Worm (Caenorhabditis elegans) whole organism, L1 larva: ENCODE measurements around the gene ZC190.5.
"Not testable (repeated sequence)": the region's sequence is repeated elsewhere in the genome, so short reads cannot be mapped to it uniquely, and the experiment has no call there.

ENCODE experiments used
- efl-1 ChIP-seq, 4 experiments: fragments of 150-350 bp; optimal IDR thresholded peaks in 3 of 4; peaks in 1 of 4; 1 replicate in 1 of 4; 2 replicates in 3 of 4; lab custom pipeline; 2014; ENCODE audit warnings: missing biosample characterization in 2 of 4, missing genetic modification characterization in 2 of 4, missing genetic modification reagents in 2 of 4
- fkh-10 ChIP-seq: sonication (generic microtip); optimal IDR thresholded peaks from 2 replicates; lab custom pipeline; 2017; ENCODE audit warnings: missing biosample characterization, missing genetic modification reagents, missing genetic modification characterization
- nhr-20 ChIP-seq: sonication (generic microtip); optimal IDR thresholded peaks from 2 replicates; lab custom pipeline; 2016; ENCODE audit warnings: mild to moderate bottlenecking, missing genetic modification characterization, missing compliant biosample characterization
- tlp-1 ChIP-seq: fragments of 150-350 bp; optimal IDR thresholded peaks from 2 replicates; lab custom pipeline; 2014; ENCODE audit warnings: missing biosample characterization, missing genetic modification characterization

ce11 chrV:8722160-8722559 lies 48.8 kb upstream of the ZC190.5 start, which contains the start of gene ZC196.8:
- not testable (repeated sequence) for TF ChIP-seq fkh-10 (GFP tag; lab: Kevin White, UChicago); tlp-1 (tag; lab: Kevin White, UChicago); efl-1 (optimal IDR thresholded peaks at IDR 0.05; lab: Kevin White, UChicago); efl-1 (GFP tag; optimal IDR thresholded peaks at IDR 0.05 in 1 of 2; lab: Kevin White, UChicago); nhr-20 (tag; lab: Kevin White, UChicago)
